Fruit fly (Drosophila melanogaster): ENCODE measurements around the gene CG42675.

The CG42675 gene

DNA sequence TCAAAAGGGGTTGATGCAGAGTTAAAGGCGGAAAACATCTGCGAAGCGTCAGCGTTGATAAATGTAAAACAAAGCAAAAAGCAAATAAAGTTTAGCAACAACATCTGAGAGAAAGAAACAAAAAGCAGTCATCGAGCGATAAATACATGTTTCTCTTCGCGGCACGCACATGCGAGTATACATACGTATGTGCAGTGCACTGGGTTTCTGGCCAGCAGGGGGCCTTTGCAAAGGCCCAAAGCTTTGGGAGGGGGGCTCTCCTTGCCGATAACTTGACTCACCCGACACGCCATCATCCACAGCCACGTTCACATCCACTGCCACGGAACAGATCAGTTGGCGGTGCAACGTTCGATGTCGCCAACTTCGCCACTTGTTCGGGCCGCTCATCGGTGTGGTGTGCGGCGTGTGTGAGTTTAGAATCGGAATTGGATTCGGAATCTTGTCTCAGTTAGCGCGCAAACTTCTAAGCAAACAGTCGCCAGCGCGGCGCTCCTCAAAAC is at the start of gene CG42675:
TSS of gene CG42675 (plus strand) at position 453 of the 503 bp plus-strand sequence.
- TF ChIP-seq CG13296 (GFP tag; optimal IDR thresholded peaks at IDR 0.05) (no peak), E2f2 (GFP tag; IDR thresholded peaks at IDR 0.05) (no peak), Dbx (GFP tag; IDR thresholded peaks at IDR 0.05) (no peak), crp (GFP tag; optimal IDR thresholded peaks at IDR 0.05) (no peak), Dip3 (GFP tag; optimal IDR thresholded peaks at IDR 0.05) (no peak), HLH4C (GFP tag; IDR thresholded peaks at IDR 0.05; ENCODE audit: partially characterized antibody) (no peak), CG14860 (GFP tag; IDR thresholded peaks at IDR 0.05; ENCODE audit: partially characterized antibody) (no peak), NC2β (GFP tag; optimal IDR thresholded peaks at IDR 0.05) (no peak), CG16813 (GFP tag; IDR thresholded peaks at IDR 0.05; ENCODE audit: partially characterized antibody) (no peak), seq (GFP tag; IDR thresholded peaks at IDR 0.05) (no peak), Deaf1 (tag; optimal IDR thresholded peaks at IDR 0.05) (peak; percentile 25), H2.0 (GFP tag; IDR thresholded peaks at IDR 0.05) (no peak), eyg (GFP tag; optimal IDR thresholded peaks at IDR 0.05) (no peak), Rx (GFP tag; IDR thresholded peaks at IDR 0.05) (no peak), abd-A (tag; optimal IDR thresholded peaks at IDR 0.05) (no peak), chinmo (GFP tag; IDR thresholded peaks at IDR 0.05; ENCODE audit: partially characterized antibody) (0 out of 4 replicates have a peak, but pooled peaks have one; percentile 74), jigr1 (GFP tag; IDR thresholded peaks at IDR 0.05) (no peak), CHES-1-like (GFP tag; optimal IDR thresholded peaks at IDR 0.05) (no peak), CG32532 (GFP tag; IDR thresholded peaks at IDR 0.05) (0 out of 2 replicates have a peak, but pooled peaks have one; percentile 16), Drgx (GFP tag; IDR thresholded peaks at IDR 0.05) (peak; percentile 27; the same call in 1 of the 2 replicates), amos (GFP tag; IDR thresholded peaks at IDR 0.05; ENCODE audit: partially characterized antibody) (no peak), Hr39 (optimal IDR thresholded peaks at IDR 0.05) (no peak), nmo (GFP tag; optimal IDR thresholded peaks at IDR 0.05) (no peak), H15 (GFP tag; IDR thresholded peaks at IDR 0.05) (no peak), p53 (GFP tag; optimal IDR thresholded peaks at IDR 0.05) (no peak), grn (GFP tag; optimal IDR thresholded peaks at IDR 0.05) (no peak)

DNA sequence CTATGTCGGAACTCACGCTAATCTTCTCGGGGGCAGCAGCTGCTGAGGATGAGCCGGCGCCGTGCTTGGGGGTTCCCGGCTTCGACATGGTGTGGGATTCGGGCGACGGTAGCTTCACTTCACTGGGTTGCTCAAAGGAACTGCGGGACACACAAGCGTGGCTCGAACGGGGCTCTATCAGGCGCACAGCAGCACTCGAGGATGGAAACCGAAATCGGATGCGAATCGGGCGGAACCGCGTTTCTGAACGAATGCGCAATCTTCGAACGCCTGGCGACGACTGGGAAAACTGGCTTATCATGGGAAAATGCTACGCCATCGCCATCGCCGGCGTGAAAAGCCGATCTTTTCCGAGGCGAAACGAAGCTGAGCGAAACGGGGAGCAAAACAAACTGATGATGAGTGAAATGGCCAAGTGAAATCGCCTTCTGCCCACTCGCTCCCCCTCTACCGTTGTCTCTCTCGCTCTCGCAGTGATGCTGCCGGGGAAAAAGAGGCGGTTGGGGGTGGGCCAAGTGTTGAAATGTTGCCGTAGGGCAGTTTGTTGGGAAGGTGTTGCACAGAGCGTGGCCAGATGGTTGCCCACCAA is 41.7 kb upstream of the CG42675 start:
- TF ChIP-seq sima (GFP tag; optimal IDR thresholded peaks at IDR 0.05), result no peak
- no peak for TF ChIP-seq CG8089 (GFP tag; optimal IDR thresholded peaks at IDR 0.05)
- no peak for TF ChIP-seq ase (GFP tag; IDR thresholded peaks at IDR 0.05)
- TF ChIP-seq CG10209 (GFP tag; optimal IDR thresholded peaks at IDR 0.05), result no peak
- no peak for TF ChIP-seq CG6765 (GFP tag; optimal IDR thresholded peaks at IDR 0.05)
- peak; percentile 53 for TF ChIP-seq abd-A (tag; optimal IDR thresholded peaks at IDR 0.05)
- TF ChIP-seq CG3163 (GFP tag; optimal IDR thresholded peaks at IDR 0.05), result no peak
- no peak for TF ChIP-seq CG3407 (GFP tag; optimal IDR thresholded peaks at IDR 0.05)
- 0 out of 2 replicates have a peak, but pooled peaks have one; percentile 28 for TF ChIP-seq crol (GFP tag; IDR thresholded peaks at IDR 0.05)
- TF ChIP-seq tup (GFP tag; optimal IDR thresholded peaks at IDR 0.05), result no peak
- TF ChIP-seq CG9876 (GFP tag; optimal IDR thresholded peaks at IDR 0.05), result no peak
- TF ChIP-seq NFAT (GFP tag; IDR thresholded peaks at IDR 0.05), result 0 out of 2 replicates have a peak, but pooled peaks have one; percentile 9
- TF ChIP-seq Deaf1 (tag; optimal IDR thresholded peaks at IDR 0.05), result peak; percentile 95
- TF ChIP-seq wek (GFP tag; optimal IDR thresholded peaks at IDR 0.05), result no peak
- no peak for TF ChIP-seq Atf-2 (GFP tag; optimal IDR thresholded peaks at IDR 0.05)
- TF ChIP-seq ftz-f1 (GFP tag; optimal IDR thresholded peaks at IDR 0.05), result no peak
- TF ChIP-seq z (GFP tag; IDR thresholded peaks at IDR 0.05), result peak; percentile 72
- TF ChIP-seq CG13894 (tag; optimal IDR thresholded peaks at IDR 0.05), result peak; percentile 46
- TF ChIP-seq tgo (GFP tag; IDR thresholded peaks at IDR 0.05), result no peak
- 0 out of 2 replicates have a peak, but pooled peaks have one; percentile 14 for TF ChIP-seq CG10321 (GFP tag; IDR thresholded peaks at IDR 0.05)
- peak; percentile 93 for TF ChIP-seq Ets65A (GFP tag)
- no peak for TF ChIP-seq CG32772 (GFP tag; IDR thresholded peaks at IDR 0.05)
- no peak for TF ChIP-seq CG31388 (GFP tag; optimal IDR thresholded peaks at IDR 0.05)
- no peak for TF ChIP-seq rib (GFP tag; IDR thresholded peaks at IDR 0.05)
- no peak for TF ChIP-seq CG32767 (GFP tag; IDR thresholded peaks at IDR 0.05)
- TF ChIP-seq ttk (GFP tag; IDR thresholded peaks at IDR 0.05), result no peak
- TF ChIP-seq Bgb (GFP tag; IDR thresholded peaks at IDR 0.05; ENCODE audit: partially characterized antibody), result 0 out of 2 replicates have a peak, but pooled peaks have one; percentile 23
